Worm (Caenorhabditis elegans) whole organism, L4 larva: ENCODE results near the gene xbx-9.

ENCODE experiments used
- ZK546.5 ChIP-seq, 2 experiments: sonication (generic microtip); optimal IDR thresholded peaks; 2 replicates each; lab custom pipeline; 2017; ENCODE audit warnings: missing biosample characterization in 2 of 2, missing genetic modification characterization in 2 of 2
- hlh-30 ChIP-seq: sonication (generic microtip); optimal IDR thresholded peaks from 2 replicates; lab custom pipeline; 2017; ENCODE audit warnings: antibody characterized with exemption, mild to moderate bottlenecking, missing genetic modification characterization, missing compliant biosample characterization; ENCODE audit not compliant: insufficient read depth
- zfp-2 ChIP-seq: sonication (generic microtip); optimal IDR thresholded peaks from 2 replicates; lab custom pipeline; 2016; ENCODE audit warnings: mild to moderate bottlenecking, missing genetic modification characterization, missing compliant biosample characterization
- ztf-7 ChIP-seq: fragments of 150-350 bp; optimal IDR thresholded peaks from 2 replicates; lab custom pipeline; 2014; ENCODE audit warnings: missing biosample characterization, missing genetic modification characterization

- no peak for TF ChIP-seq ZK546.5 (tag; optimal IDR thresholded peaks at IDR 0.05; lab: Kevin White, UChicago)
- TF ChIP-seq hlh-30: peak; percentile 23
- no peak for TF ChIP-seq ztf-7 (tag; lab: Kevin White, UChicago)
- TF ChIP-seq zfp-2 (tag; lab: Kevin White, UChicago): no peak
These were observed 29.4 kb downstream of the xbx-9 start, which contains the start of the genes abcf-1 and scc-3 for ce11 chrV:12763291-12763995.
